Worm (Caenorhabditis elegans): Measurements from ENCODE around the gene C27D6.3.

DNA sequence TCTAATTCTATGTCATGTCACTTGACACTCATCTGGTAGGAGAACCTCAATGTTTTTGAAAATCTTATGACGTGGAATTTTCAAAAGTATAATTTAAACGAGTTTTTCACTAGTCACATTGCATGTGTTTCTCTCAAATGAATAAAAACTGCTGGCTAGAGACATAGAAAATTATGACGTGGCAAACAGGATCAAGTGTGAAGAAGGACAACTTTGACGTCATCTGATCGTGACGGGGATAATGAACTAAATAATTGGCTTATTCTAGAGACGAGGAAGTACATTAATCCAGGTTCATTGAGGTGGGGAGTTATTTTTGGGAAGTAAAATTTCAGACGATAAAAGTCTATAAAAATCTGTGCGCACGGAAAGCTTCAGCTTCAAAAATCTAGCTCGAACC is 8.9 kb upstream of the C27D6.3 start:
- no peak for TF ChIP-seq tab-1 (GFP tag; IDR thresholded peaks at IDR 0.05)
- TF ChIP-seq cog-1 (tag; optimal IDR thresholded peaks at IDR 0.05) = no peak
- TF ChIP-seq ref-1 (GFP tag; conservative IDR thresholded peaks at IDR 0.05) = no peak
- no peak for TF ChIP-seq ztf-23 (GFP tag; IDR thresholded peaks at IDR 0.05)
- no peak for TF ChIP-seq flt-1 (GFP tag; IDR thresholded peaks at IDR 0.05)
- TF ChIP-seq ztf-29 (GFP tag; IDR thresholded peaks at IDR 0.05) = no peak
- TF ChIP-seq T22C8.4 (GFP tag; IDR thresholded peaks at IDR 0.05) = no peak

Data from whole organism, midembryonic.